Worm (Caenorhabditis elegans) whole organism, L4/young adult: ENCODE results near the gene sdz-4.

Experiments
- dao-5 ChIP-seq: sonication (generic microtip); optimal IDR thresholded peaks from 2 replicates; lab custom pipeline; 2016; ENCODE audit warnings: missing genotype, missing genetic modification characterization, moderate library complexity, missing compliant biosample characterization
- him-1 ChIP-seq: sonication (generic microtip); optimal IDR thresholded peaks from 2 replicates; lab custom pipeline; 2016; ENCODE audit warnings: missing genotype, missing genetic modification reagents, missing genetic modification characterization, missing compliant biosample characterization

- TF ChIP-seq dao-5 (tag; lab: Kevin White, UChicago) (no peak), him-1 (no peak)
These were observed 10.6 kb upstream of the sdz-4 start, which contains the start of gene fbxc-32 for ce11 chrII:948091-948490.
